Worm (Caenorhabditis elegans): Measurements from ENCODE around the gene B0304.2.

ce11 chrII:4549983-4550572 is 26.7 kb downstream of the B0304.2 start:
- TF ChIP-seq unc-86 (tag; optimal IDR thresholded peaks at IDR 0.05) (no peak), pqm-1 (tag; optimal IDR thresholded peaks at IDR 0.05) (no peak), dve-1 (tag; optimal IDR thresholded peaks at IDR 0.05) (no peak), F13H6.1 (tag; optimal IDR thresholded peaks at IDR 0.05) (no peak), pha-4 (tag; optimal IDR thresholded peaks at IDR 0.05) (no peak), tbx-2 (tag; optimal IDR thresholded peaks at IDR 0.05) (no peak), gmeb-2 (tag; optimal IDR thresholded peaks at IDR 0.05) (no peak), nfya-1 (tag; optimal IDR thresholded peaks at IDR 0.05) (no peak), elt-2 (tag; optimal IDR thresholded peaks at IDR 0.05) (no peak), lin-11 (tag; optimal IDR thresholded peaks at IDR 0.05) (no peak)
